Worm (Caenorhabditis elegans) whole organism, early embryonic: ENCODE data around the gene psme-3.

ENCODE experiments used
- B0310.2 ChIP-seq: sonication (generic microtip); optimal IDR thresholded peaks from 2 replicates; lab custom pipeline; 2016; ENCODE audit warnings: mild to moderate bottlenecking, missing genetic modification characterization, missing compliant biosample characterization
- F13C5.2 ChIP-seq: sonication (generic microtip); optimal IDR thresholded peaks from 2 replicates; lab custom pipeline; 2017; ENCODE audit warnings: mild to moderate bottlenecking, missing genetic modification characterization, inconsistent platforms, missing compliant biosample characterization
- aly-1 ChIP-seq: sonication (generic microtip); optimal IDR thresholded peaks from 2 replicates; lab custom pipeline; 2016; ENCODE audit warnings: missing genetic modification characterization, missing compliant biosample characterization
- ama-1 ChIP-seq: fragments of 150-350 bp; optimal IDR thresholded peaks from 2 replicates; lab custom pipeline; 2014
- hnd-1 ChIP-seq: sonication (generic microtip); optimal IDR thresholded peaks from 2 replicates; lab custom pipeline; 2016; ENCODE audit warnings: missing genetic modification characterization, missing compliant biosample characterization
- sea-1 ChIP-seq: fragments of 200-800 bp; sonication (Bioruptor generic); conservative IDR thresholded peaks from 2 replicates; pipeline ENCODE4 v1.3.6; 2022; ENCODE audit warnings: missing genetic modification characterization, missing compliant biosample characterization
- tbx-37 ChIP-seq: fragments of 200-800 bp; sonication (Bioruptor generic); conservative IDR thresholded peaks from 2 replicates; pipeline ENCODE4 v1.3.6; 2022; ENCODE audit warnings: missing genetic modification reagents, missing genetic modification characterization, missing compliant biosample characterization
- tra-4 ChIP-seq: sonication (generic microtip); optimal IDR thresholded peaks from 2 replicates; lab custom pipeline; 2017; ENCODE audit warnings: missing genetic modification characterization, missing compliant biosample characterization

- TF ChIP-seq F13C5.2 (tag; lab: Kevin White, UChicago) (no peak), ama-1 (peak; percentile 36), tbx-37 (GFP tag; lab: Robert Waterston, UW) (no peak), sea-1 (GFP tag; lab: Robert Waterston, UW) (no peak), hnd-1 (tag; lab: Kevin White, UChicago) (no peak), B0310.2 (tag; lab: Kevin White, UChicago) (no peak), tra-4 (tag; lab: Kevin White, UChicago) (no peak), aly-1 (tag; lab: Kevin White, UChicago) (no peak)
Measured at ce11 chrIII:11573921-11574320, 6.0 kb downstream of the psme-3 start, which contains the start of gene Y66D12A.8.
